Worm (Caenorhabditis elegans): ENCODE data around the gene nas-29.

- TF ChIP-seq ztf-11 (tag; optimal IDR thresholded peaks at IDR 0.05), result no peak
- TF ChIP-seq ces-1 (GFP tag; optimal IDR thresholded peaks at IDR 0.05), result no peak
- no peak for TF ChIP-seq unc-62 (GFP tag; optimal IDR thresholded peaks at IDR 0.05)
- TF ChIP-seq drap-1 (GFP tag; optimal IDR thresholded peaks at IDR 0.05), result no peak
- no peak for TF ChIP-seq nhr-12 (tag; optimal IDR thresholded peaks at IDR 0.05)
- no peak for TF ChIP-seq pha-4 (tag; optimal IDR thresholded peaks at IDR 0.05)
- TF ChIP-seq nhr-237 (tag; optimal IDR thresholded peaks at IDR 0.05), result no peak
- no peak for TF ChIP-seq elt-3 (tag; optimal IDR thresholded peaks at IDR 0.05)
- no peak for TF ChIP-seq snpc-4 (tag; optimal IDR thresholded peaks at IDR 0.05)
These were observed 37.9 kb downstream of the nas-29 start, which contains the start of the genes C04G6.11 and mpk-2 for ce11 chrII:5103784-5104457.

Data from whole organism, mixed stage, embryonic.